Worm (Caenorhabditis elegans) whole organism, L2 larva: ENCODE data around the gene viro-2.
A peak's percentile ranks its signal among the peaks of the same experiment; 100 is the strongest.

Experiments used
- C34F6.9 ChIP-seq: fragments of 150-350 bp; optimal IDR thresholded peaks from 2 replicates; lab custom pipeline; 2014; ENCODE audit warnings: missing biosample characterization, missing genetic modification characterization
- F13H6.1 ChIP-seq: sonication (generic microtip); optimal IDR thresholded peaks from 2 replicates; lab custom pipeline; 2016; ENCODE audit warnings: missing genetic modification characterization, missing compliant biosample characterization
- R02D3.7 ChIP-seq: fragments of 150-350 bp; optimal IDR thresholded peaks from 2 replicates; lab custom pipeline; 2014; ENCODE audit warnings: missing biosample characterization, missing genetic modification characterization
- Y55F3AM.14 ChIP-seq: fragments of 200-800 bp; sonication (Bioruptor generic); optimal IDR thresholded peaks from 2 replicates; lab custom pipeline; 2018; ENCODE audit warnings: mild to moderate bottlenecking, missing genetic modification characterization, missing compliant biosample characterization
- ZK546.5 ChIP-seq: sonication (generic microtip); optimal IDR thresholded peaks from 2 replicates; lab custom pipeline; 2017; ENCODE audit warnings: missing biosample characterization, missing genetic modification characterization
- alr-1 ChIP-seq: fragments of 150-350 bp; optimal IDR thresholded peaks from 2 replicates; lab custom pipeline; 2014; ENCODE audit warnings: missing biosample characterization, missing genetic modification characterization
- aly-2 ChIP-seq: fragments of 150-350 bp; optimal IDR thresholded peaks from 2 replicates; lab custom pipeline; 2014; ENCODE audit warnings: missing biosample characterization, missing genetic modification characterization
- ama-1 ChIP-seq: fragments of 150-350 bp; optimal IDR thresholded peaks from 2 replicates; lab custom pipeline; 2018; ENCODE audit warnings: inconsistent platforms
- blmp-1 ChIP-seq: sonication (generic microtip); optimal IDR thresholded peaks from 2 replicates; lab custom pipeline; 2017; ENCODE audit warnings: missing genetic modification characterization, mild to moderate bottlenecking, missing compliant biosample characterization, antibody characterized with exemption, moderate library complexity; ENCODE audit not compliant: insufficient read depth
- ceh-16 ChIP-seq: fragments of 150-350 bp; optimal IDR thresholded peaks from 2 replicates; lab custom pipeline; 2014; ENCODE audit warnings: missing biosample characterization, missing genetic modification characterization
- crh-2 ChIP-seq: sonication (generic microtip); optimal IDR thresholded peaks from 2 replicates; lab custom pipeline; 2017; ENCODE audit warnings: missing biosample characterization, missing genetic modification characterization
- egl-27 ChIP-seq: sonication (generic microtip); optimal IDR thresholded peaks from 3 replicates; lab custom pipeline; 2017; ENCODE audit warnings: missing biosample characterization, missing genetic modification reagents, missing genetic modification characterization
- elt-1 ChIP-seq: fragments of 150-350 bp; optimal IDR thresholded peaks from 2 replicates; lab custom pipeline; 2014; ENCODE audit warnings: missing biosample characterization, missing genetic modification characterization
- elt-3 ChIP-seq: sonication (generic microtip); optimal IDR thresholded peaks from 2 replicates; lab custom pipeline; 2017; ENCODE audit warnings: missing biosample characterization, missing genetic modification characterization
- fos-1 ChIP-seq: fragments of 150-350 bp; optimal IDR thresholded peaks from 2 replicates; lab custom pipeline; 2014; ENCODE audit warnings: missing biosample characterization, missing genetic modification characterization
- gmeb-1 ChIP-seq: fragments of 150-350 bp; optimal IDR thresholded peaks from 2 replicates; lab custom pipeline; 2014; ENCODE audit warnings: missing biosample characterization, missing genetic modification characterization
- lin-11 ChIP-seq: fragments of 150-350 bp; sonication (generic microtip); optimal IDR thresholded peaks from 2 replicates; lab custom pipeline; 2014; ENCODE audit warnings: missing biosample characterization, missing genetic modification characterization, inconsistent platforms, mixed read lengths
- lin-13 ChIP-seq: fragments of 150-350 bp; optimal IDR thresholded peaks from 2 replicates; lab custom pipeline; 2014; ENCODE audit warnings: missing biosample characterization, missing genetic modification reagents, missing genetic modification characterization
- lsy-2 ChIP-seq, 2 experiments: fragments of 150-350 bp in 1 of 2; sonication (generic microtip) in 1 of 2; optimal IDR thresholded peaks; 2 replicates each; lab custom pipeline; 2014 to 2017; ENCODE audit warnings: missing biosample characterization in 2 of 2, missing genetic modification characterization in 2 of 2
- mab-5 ChIP-seq: fragments of 150-350 bp; optimal IDR thresholded peaks from 2 replicates; lab custom pipeline; 2014; ENCODE audit warnings: missing biosample characterization, missing genetic modification characterization
- mbf-1 ChIP-seq: sonication (generic microtip); optimal IDR thresholded peaks from 2 replicates; lab custom pipeline; 2017; ENCODE audit warnings: missing biosample characterization, missing genetic modification characterization
- mdl-1 ChIP-seq, 2 experiments: fragments of 150-350 bp in 1 of 2; sonication (generic microtip) in 1 of 2; optimal IDR thresholded peaks; 2 replicates each; lab custom pipeline; 2017; ENCODE audit warnings: missing biosample characterization in 2 of 2, missing genetic modification characterization in 2 of 2
- nhr-10 ChIP-seq: sonication (generic microtip); optimal IDR thresholded peaks from 2 replicates; lab custom pipeline; 2017; ENCODE audit warnings: missing biosample characterization, missing genetic modification characterization
- nhr-12 ChIP-seq: fragments of 150-350 bp; optimal IDR thresholded peaks from 2 replicates; lab custom pipeline; 2014; ENCODE audit warnings: missing biosample characterization, missing genetic modification characterization
- nhr-129 ChIP-seq: fragments of 150-350 bp; optimal IDR thresholded peaks from 2 replicates; lab custom pipeline; 2014; ENCODE audit warnings: missing biosample characterization, missing genetic modification characterization
- nhr-21 ChIP-seq: fragments of 150-350 bp; optimal IDR thresholded peaks from 2 replicates; lab custom pipeline; 2014; ENCODE audit warnings: missing biosample characterization, missing genetic modification characterization
- nhr-23 ChIP-seq: fragments of 150-350 bp; optimal IDR thresholded peaks from 2 replicates; lab custom pipeline; 2014; ENCODE audit warnings: missing biosample characterization, missing genetic modification reagents, missing genetic modification characterization
- nhr-237 ChIP-seq: fragments of 150-350 bp; optimal IDR thresholded peaks from 2 replicates; lab custom pipeline; 2014; ENCODE audit warnings: missing biosample characterization, missing genetic modification characterization
- nhr-25 ChIP-seq: fragments of 150-350 bp; sonication (generic microtip); optimal IDR thresholded peaks from 3 replicates; lab custom pipeline; 2014; ENCODE audit warnings: missing biosample characterization, missing genetic modification characterization
- nhr-6 ChIP-seq: fragments of 150-350 bp; optimal IDR thresholded peaks from 2 replicates; lab custom pipeline; 2014; ENCODE audit warnings: missing biosample characterization, missing genetic modification characterization
- nhr-77 ChIP-seq: fragments of 150-350 bp; optimal IDR thresholded peaks from 2 replicates; lab custom pipeline; 2014; ENCODE audit warnings: missing biosample characterization, missing genetic modification characterization
- peb-1 ChIP-seq: fragments of 150-350 bp; optimal IDR thresholded peaks from 2 replicates; lab custom pipeline; 2014; ENCODE audit warnings: missing biosample characterization, missing genetic modification characterization
- sem-4 ChIP-seq: fragments of 150-350 bp; optimal IDR thresholded peaks from 2 replicates; lab custom pipeline; 2014; ENCODE audit warnings: missing biosample characterization, missing genetic modification reagents, missing genetic modification characterization
- skn-1 ChIP-seq: sonication (generic microtip); optimal IDR thresholded peaks from 2 replicates; lab custom pipeline; 2017; ENCODE audit warnings: missing biosample characterization, missing genetic modification characterization
- sma-3 ChIP-seq: sonication (generic microtip); optimal IDR thresholded peaks from 2 replicates; lab custom pipeline; 2016; ENCODE audit warnings: missing genetic modification reagents, missing genetic modification characterization, missing compliant biosample characterization
- sma-9 ChIP-seq, 2 experiments: fragments of 150-350 bp in 1 of 2; sonication (generic microtip) in 1 of 2; optimal IDR thresholded peaks; 2 replicates each; lab custom pipeline; 2014 to 2016; ENCODE audit warnings: missing genetic modification characterization in 2 of 2, mild to moderate bottlenecking in 1 of 2, missing biosample characterization in 1 of 2, missing compliant biosample characterization in 1 of 2, missing genetic modification reagents in 1 of 2, moderate library complexity in 1 of 2
- snpc-4 ChIP-seq: fragments of 150-350 bp; optimal IDR thresholded peaks from 2 replicates; lab custom pipeline; 2014; ENCODE audit warnings: missing biosample characterization, missing genetic modification characterization
- unc-39 ChIP-seq: fragments of 150-350 bp; optimal IDR thresholded peaks from 2 replicates; lab custom pipeline; 2014; ENCODE audit warnings: missing biosample characterization, missing genetic modification characterization
- unc-55 ChIP-seq: fragments of 150-350 bp; sonication (generic microtip); optimal IDR thresholded peaks from 3 replicates; lab custom pipeline; 2014; ENCODE audit warnings: missing biosample characterization, missing genetic modification reagents, missing genetic modification characterization
- unc-62 ChIP-seq: fragments of 150-350 bp; optimal IDR thresholded peaks from 2 replicates; lab custom pipeline; 2014; ENCODE audit warnings: missing biosample characterization, missing genetic modification reagents, missing genetic modification characterization
- zag-1 ChIP-seq: fragments of 150-350 bp; optimal IDR thresholded peaks from 2 replicates; lab custom pipeline; 2014; ENCODE audit warnings: missing biosample characterization, missing genetic modification characterization
- ztf-1 ChIP-seq: fragments of 200-800 bp; sonication (Bioruptor generic); conservative IDR thresholded peaks from 2 replicates; pipeline ENCODE4 v1.3.6; 2022; ENCODE audit warnings: missing genetic modification characterization, missing compliant biosample characterization
- ztf-11 ChIP-seq: sonication (generic microtip); optimal IDR thresholded peaks from 2 replicates; lab custom pipeline; 2017; ENCODE audit warnings: missing biosample characterization, missing genetic modification characterization
- ztf-4 ChIP-seq: fragments of 150-350 bp; optimal IDR thresholded peaks from 2 replicates; lab custom pipeline; 2014; ENCODE audit warnings: missing biosample characterization, missing genetic modification characterization

Gene viro-2

DNA sequence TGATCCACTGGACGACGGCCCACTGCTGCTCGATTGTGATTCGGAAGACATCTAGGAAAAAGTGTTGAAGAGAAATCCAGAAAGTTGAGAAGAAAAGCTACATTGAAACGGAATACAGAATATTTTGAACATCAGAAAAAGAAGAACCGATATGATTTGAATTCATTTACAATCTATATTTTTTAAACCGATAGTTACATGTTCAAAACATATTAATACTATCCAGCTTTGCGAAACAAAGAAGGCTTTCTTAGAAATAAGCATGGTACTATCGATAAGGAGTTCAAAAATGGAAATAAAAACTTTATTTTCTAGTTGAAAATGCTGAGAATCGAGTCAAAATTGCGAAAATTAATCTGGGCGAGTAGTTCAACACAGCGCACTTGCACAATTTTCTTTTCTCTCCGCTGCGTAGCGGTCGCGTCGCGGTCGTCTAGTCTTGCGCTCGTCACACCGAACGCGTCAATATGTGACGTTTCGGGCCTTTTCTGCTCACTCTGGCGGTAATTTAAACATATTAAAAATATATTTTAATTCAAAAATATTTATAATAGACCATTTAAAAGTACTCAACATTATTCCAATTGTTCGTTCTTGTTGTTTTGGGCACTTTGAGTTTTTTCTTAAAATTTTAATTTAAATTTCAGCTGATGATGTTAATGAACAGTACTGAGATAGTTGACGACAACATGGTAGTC, 33.5 kb downstream of the viro-2 start, which contains the start of the genes syf-2 and K04G7.1 (continued):
- TF ChIP-seq nhr-21 (peak; percentile 86), nhr-10 (tag; lab: Kevin White, UChicago) (no peak), ztf-4 (peak; percentile 58), sem-4 (tag; lab: Kevin White, UChicago) (peak; percentile 77), nhr-23 (tag; lab: Kevin White, UChicago) (no peak), skn-1 (peak; percentile 19), Y55F3AM.14 (GFP tag; lab: Kevin White, UChicago) (no peak), zag-1 (tag; lab: Kevin White, UChicago) (peak; percentile 66), mab-5 (tag; lab: Kevin White, UChicago) (peak; percentile 79), crh-2 (tag; lab: Kevin White, UChicago) (peak; percentile 94), lin-11 (tag; lab: Kevin White, UChicago) (peak; percentile 87)

DNA sequence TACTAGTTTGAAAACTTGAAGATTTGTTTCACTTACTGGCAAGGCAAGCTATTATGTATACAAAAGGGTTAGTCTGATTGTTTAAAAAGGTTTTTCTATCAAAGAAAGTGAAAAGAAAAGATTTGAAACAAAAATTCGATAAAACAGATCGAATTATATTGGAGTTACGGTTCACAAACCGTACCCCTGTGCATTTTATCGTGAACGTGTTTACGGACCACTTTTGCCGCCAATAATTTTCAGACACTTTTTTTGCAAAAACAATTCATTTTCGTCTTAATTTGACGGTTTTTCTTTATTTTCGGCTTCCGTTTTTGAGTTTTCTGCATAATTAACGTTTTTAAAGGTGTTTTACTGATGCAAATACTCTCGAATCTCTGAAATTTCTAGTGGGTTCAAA, 36.6 kb downstream of the viro-2 start:
- TF ChIP-seq fos-1 (tag; lab: Kevin White, UChicago) (no peak), elt-1 (no peak), egl-27 (tag; lab: Kevin White, UChicago) (no peak), mbf-1 (tag; lab: Kevin White, UChicago) (no peak), unc-62 (GFP tag; lab: Kevin White, UChicago) (no peak), gmeb-1 (tag; lab: Kevin White, UChicago) (no peak), C34F6.9 (tag; lab: Kevin White, UChicago) (no peak), nhr-77 (tag; lab: Kevin White, UChicago) (no peak), nhr-21 (no peak), lin-13 (GFP tag; lab: Kevin White, UChicago) (no peak), Y55F3AM.14 (GFP tag; lab: Kevin White, UChicago) (no peak), ceh-16 (tag; lab: Kevin White, UChicago) (no peak), nhr-10 (tag; lab: Kevin White, UChicago) (no peak)

DNA sequence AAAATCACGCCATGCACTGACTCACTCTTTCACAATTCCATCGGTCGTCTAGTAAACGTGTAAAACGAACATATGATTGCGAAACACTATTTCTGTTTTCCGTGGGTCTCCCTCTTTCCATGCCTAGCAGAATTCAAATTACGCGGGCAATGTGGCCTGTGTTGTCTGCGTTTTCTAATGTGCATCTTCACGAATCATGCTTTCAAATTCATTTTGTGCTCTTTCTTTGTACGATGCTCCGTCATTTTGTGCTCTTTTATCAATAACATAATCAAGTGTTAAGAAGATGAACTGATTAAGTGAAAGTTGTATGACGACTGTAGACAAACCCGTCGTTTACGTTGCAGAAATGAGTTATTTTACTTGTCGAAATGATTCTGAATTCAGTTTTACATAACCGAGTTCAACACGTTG, 37.1 kb downstream of the viro-2 start:
- no peak for TF ChIP-seq nhr-237 (tag; lab: Kevin White, UChicago)
- TF ChIP-seq blmp-1, result peak; percentile 71
- no peak for TF ChIP-seq nhr-77 (tag; lab: Kevin White, UChicago)
- peak; percentile 95 for TF ChIP-seq fos-1 (tag; lab: Kevin White, UChicago)
- TF ChIP-seq ZK546.5 (tag; lab: Kevin White, UChicago), result no peak
- TF ChIP-seq nhr-25 (tag; lab: Kevin White, UChicago), result no peak
- peak; percentile 80 for TF ChIP-seq C34F6.9 (tag; lab: Kevin White, UChicago)
- peak; percentile 57 for TF ChIP-seq unc-55 (GFP tag; lab: Kevin White, UChicago)
- TF ChIP-seq peb-1, result no peak
- no peak for TF ChIP-seq unc-39 (tag; lab: Kevin White, UChicago)
- no peak for TF ChIP-seq mab-5 (tag; lab: Kevin White, UChicago)
- TF ChIP-seq nhr-10 (tag; lab: Kevin White, UChicago), result no peak
- peak; percentile 73 for TF ChIP-seq sma-9 (GFP tag; optimal IDR thresholded peaks at IDR 0.05; lab: Kevin White, UChicago)
- TF ChIP-seq sma-9 (tag; optimal IDR thresholded peaks at IDR 0.05; lab: Kevin White, UChicago), result no peak
- TF ChIP-seq aly-2 (tag; lab: Kevin White, UChicago), result no peak
- TF ChIP-seq ztf-11 (tag; lab: Kevin White, UChicago), result no peak
- no peak for TF ChIP-seq nhr-21
- no peak for TF ChIP-seq alr-1 (tag; lab: Kevin White, UChicago)
- TF ChIP-seq nhr-6, result no peak
- no peak for TF ChIP-seq elt-1
- peak; percentile 43 for TF ChIP-seq egl-27 (tag; lab: Kevin White, UChicago)
- no peak for TF ChIP-seq sma-3 (GFP tag; lab: Kevin White, UChicago)
- no peak for TF ChIP-seq unc-62 (GFP tag; lab: Kevin White, UChicago)
- no peak for TF ChIP-seq snpc-4 (tag; lab: Kevin White, UChicago)
- TF ChIP-seq gmeb-1 (tag; lab: Kevin White, UChicago), result peak; percentile 52
- no peak for TF ChIP-seq mbf-1 (tag; lab: Kevin White, UChicago)
- no peak for TF ChIP-seq ceh-16 (tag; lab: Kevin White, UChicago)
- peak; percentile 51 for TF ChIP-seq F13H6.1 (tag; lab: Kevin White, UChicago)
- no peak for TF ChIP-seq elt-3 (tag; lab: Kevin White, UChicago)
- peak; percentile 76 for TF ChIP-seq nhr-129 (tag; lab: Kevin White, UChicago)
- no peak for TF ChIP-seq R02D3.7
- no peak for TF ChIP-seq nhr-12
- no peak for TF ChIP-seq ztf-4
- peak in 1 of 2 experiments; percentile 50 for TF ChIP-seq lsy-2 (tag; optimal IDR thresholded peaks at IDR 0.05; lab: Kevin White, UChicago)
- no peak for TF ChIP-seq ztf-1
- no peak for TF ChIP-seq lin-11 (tag; lab: Kevin White, UChicago)
- TF ChIP-seq ama-1 (lab: Kevin White, UChicago), result no peak
- TF ChIP-seq mdl-1 (tag; optimal IDR thresholded peaks at IDR 0.05; lab: Kevin White, UChicago), result peak in 1 of 2 experiments; percentile 21
- peak; percentile 87 for TF ChIP-seq crh-2 (tag; lab: Kevin White, UChicago)
